Worm (Caenorhabditis elegans) whole organism, L1 larva: ENCODE measurements around the gene str-188.
A peak's percentile ranks its signal among the peaks of the same experiment; 100 is the strongest.

Source experiments
- F16B12.6 ChIP-seq: fragments of 150-350 bp; optimal IDR thresholded peaks from 2 replicates; lab custom pipeline; 2014; ENCODE audit warnings: missing biosample characterization, missing genetic modification characterization
- Y116A8C.19 ChIP-seq: sonication (generic microtip); optimal IDR thresholded peaks from 2 replicates; lab custom pipeline; 2016; ENCODE audit warnings: missing compliant biosample characterization, missing genetic modification characterization, borderline replicate concordance
- aha-1 ChIP-seq: fragments of 150-350 bp; optimal IDR thresholded peaks from 2 replicates; lab custom pipeline; 2014; ENCODE audit warnings: missing biosample characterization, missing genetic modification characterization
- alr-1 ChIP-seq: fragments of 200-800 bp; sonication (Bioruptor generic); optimal IDR thresholded peaks from 2 replicates; lab custom pipeline; 2018; ENCODE audit warnings: borderline replicate concordance, mild to moderate bottlenecking, missing genetic modification characterization, missing compliant biosample characterization
- aly-2 ChIP-seq: fragments of 150-350 bp; optimal IDR thresholded peaks from 2 replicates; lab custom pipeline; 2014; ENCODE audit warnings: missing biosample characterization, missing genetic modification characterization
- ama-1 ChIP-seq: fragments of 150-350 bp; optimal IDR thresholded peaks from 2 replicates; lab custom pipeline; 2014
- blmp-1 ChIP-seq: fragments of 150-350 bp; optimal IDR thresholded peaks from 2 replicates; lab custom pipeline; 2014; ENCODE audit warnings: missing biosample characterization, missing genetic modification characterization
- dsc-1 ChIP-seq: sonication (generic microtip); optimal IDR thresholded peaks from 2 replicates; lab custom pipeline; 2016; ENCODE audit warnings: mild to moderate bottlenecking, missing genetic modification characterization, missing compliant biosample characterization
- egl-13 ChIP-seq: sonication (generic microtip); optimal IDR thresholded peaks from 2 replicates; lab custom pipeline; 2016; ENCODE audit warnings: missing genotype, missing genetic modification reagents, missing genetic modification characterization, missing compliant biosample characterization
- elt-2 ChIP-seq: sonication (generic microtip); optimal IDR thresholded peaks from 2 replicates; lab custom pipeline; 2016; ENCODE audit warnings: missing genetic modification characterization, mild to moderate bottlenecking, inconsistent platforms, missing compliant biosample characterization, missing genetic modification reagents
- fkh-4 ChIP-seq: sonication (generic microtip); optimal IDR thresholded peaks from 2 replicates; lab custom pipeline; 2016; ENCODE audit warnings: missing compliant biosample characterization, missing genetic modification characterization, borderline replicate concordance
- fkh-8 ChIP-seq: sonication (generic microtip); optimal IDR thresholded peaks from 2 replicates; lab custom pipeline; 2016; ENCODE audit warnings: mild to moderate bottlenecking, missing genetic modification characterization, missing compliant biosample characterization
- grh-1 ChIP-seq: fragments of 200-800 bp; sonication (Bioruptor generic); IDR thresholded peaks from 2 replicates; pipeline ENCODE4 v1.3.6; 2022; ENCODE audit warnings: missing genetic modification reagents, missing genetic modification characterization, missing compliant biosample characterization
- hlh-17 ChIP-seq: fragments of 200-800 bp; sonication (Bioruptor generic); optimal IDR thresholded peaks from 2 replicates; lab custom pipeline; 2018; ENCODE audit warnings: missing genetic modification characterization, mild to moderate bottlenecking, missing compliant biosample characterization, moderate library complexity, borderline replicate concordance
- hlh-4 ChIP-seq: sonication (generic microtip); optimal IDR thresholded peaks from 2 replicates; lab custom pipeline; 2016; ENCODE audit warnings: mild to moderate bottlenecking, missing genetic modification characterization, missing compliant biosample characterization
- hpl-2 ChIP-seq: fragments of 150-350 bp; optimal IDR thresholded peaks from 2 replicates; lab custom pipeline; 2014; ENCODE audit warnings: missing biosample characterization, missing genetic modification reagents, missing genetic modification characterization
- irx-1 ChIP-seq: sonication (generic microtip); optimal IDR thresholded peaks from 2 replicates; lab custom pipeline; 2016; ENCODE audit warnings: missing genetic modification characterization, missing compliant biosample characterization
- lin-13 ChIP-seq: fragments of 150-350 bp; optimal IDR thresholded peaks from 2 replicates; lab custom pipeline; 2014; ENCODE audit warnings: missing biosample characterization, missing genetic modification reagents, missing genetic modification characterization
- lir-3 ChIP-seq: sonication (generic microtip); optimal IDR thresholded peaks from 2 replicates; lab custom pipeline; 2016; ENCODE audit warnings: mild to moderate bottlenecking, missing genetic modification characterization, moderate library complexity, missing compliant biosample characterization; ENCODE audit not compliant: poor library complexity
- lsy-2 ChIP-seq, 2 experiments: fragments of 150-350 bp; optimal IDR thresholded peaks; 2 replicates each; lab custom pipeline; 2014; ENCODE audit warnings: missing biosample characterization in 2 of 2, missing genetic modification characterization in 2 of 2
- mep-1 ChIP-seq: fragments of 150-350 bp; optimal IDR thresholded peaks from 2 replicates; lab custom pipeline; 2014; ENCODE audit warnings: missing biosample characterization, missing genetic modification characterization
- nhr-19 ChIP-seq: fragments of 200-800 bp; sonication (Bioruptor generic); conservative IDR thresholded peaks from 2 replicates; pipeline ENCODE4 v1.3.6; 2022; ENCODE audit warnings: missing genetic modification characterization, missing compliant biosample characterization
- nhr-237 ChIP-seq: fragments of 150-350 bp; optimal IDR thresholded peaks from 2 replicates; lab custom pipeline; 2014; ENCODE audit warnings: missing biosample characterization, missing genetic modification characterization
- nhr-28 ChIP-seq: fragments of 150-350 bp; optimal IDR thresholded peaks from 2 replicates; lab custom pipeline; 2014; ENCODE audit warnings: missing biosample characterization, missing genetic modification characterization
- nhr-71 ChIP-seq: sonication (generic microtip); optimal IDR thresholded peaks from 2 replicates; lab custom pipeline; 2016; ENCODE audit warnings: mild to moderate bottlenecking, missing genetic modification characterization, moderate library complexity, missing compliant biosample characterization
- nhr-76 ChIP-seq: sonication (generic microtip); optimal IDR thresholded peaks from 2 replicates; lab custom pipeline; 2017; ENCODE audit warnings: missing biosample characterization, missing genetic modification characterization
- nhr-77 ChIP-seq: fragments of 150-350 bp; optimal IDR thresholded peaks from 2 replicates; lab custom pipeline; 2014; ENCODE audit warnings: missing biosample characterization, missing genetic modification characterization
- nhr-84 ChIP-seq: sonication (generic microtip); optimal IDR thresholded peaks from 2 replicates; lab custom pipeline; 2017; ENCODE audit warnings: missing biosample characterization, missing genetic modification characterization
- skn-1 ChIP-seq: fragments of 150-350 bp; optimal IDR thresholded peaks from 2 replicates; lab custom pipeline; 2014; ENCODE audit warnings: missing biosample characterization, missing genetic modification characterization
- sox-4 ChIP-seq: sonication (generic microtip); optimal IDR thresholded peaks from 2 replicates; lab custom pipeline; 2016; ENCODE audit warnings: missing genetic modification characterization, missing compliant biosample characterization
- sup-37 ChIP-seq: fragments of 200-800 bp; sonication (Bioruptor generic); optimal IDR thresholded peaks from 2 replicates; lab custom pipeline; 2018; ENCODE audit warnings: mild to moderate bottlenecking, missing genetic modification characterization, missing compliant biosample characterization
- swsn-7 ChIP-seq: sonication (generic microtip); optimal IDR thresholded peaks from 2 replicates; lab custom pipeline; 2016; ENCODE audit warnings: missing genetic modification characterization, missing compliant biosample characterization
- tbx-2 ChIP-seq: sonication (generic microtip); optimal IDR thresholded peaks from 2 replicates; lab custom pipeline; 2016; ENCODE audit warnings: missing genetic modification characterization, missing compliant biosample characterization
- unc-130 ChIP-seq: fragments of 150-350 bp; optimal IDR thresholded peaks from 2 replicates; lab custom pipeline; 2017; ENCODE audit warnings: missing biosample characterization, missing genetic modification characterization, inconsistent platforms
- unc-86 ChIP-seq: sonication (generic microtip); optimal IDR thresholded peaks from 2 replicates; lab custom pipeline; 2016; ENCODE audit warnings: missing genetic modification characterization, missing compliant biosample characterization
- vab-15 ChIP-seq: sonication (generic microtip); optimal IDR thresholded peaks from 2 replicates; lab custom pipeline; 2017; ENCODE audit warnings: missing genotype, mild to moderate bottlenecking, missing genetic modification characterization, missing compliant biosample characterization
- xbp-1 ChIP-seq: sonication (generic microtip); optimal IDR thresholded peaks from 2 replicates; lab custom pipeline; 2016; ENCODE audit warnings: missing genetic modification characterization, missing compliant biosample characterization
- zip-4 ChIP-seq: fragments of 200-800 bp; sonication (Bioruptor generic); optimal IDR thresholded peaks from 2 replicates; lab custom pipeline; 2018; ENCODE audit warnings: mild to moderate bottlenecking, missing genetic modification characterization, moderate library complexity, missing compliant biosample characterization
- ztf-11 ChIP-seq, 2 experiments: sonication (generic microtip); optimal IDR thresholded peaks; 2 replicates each; lab custom pipeline; 2016 to 2017; ENCODE audit warnings: missing genetic modification characterization in 2 of 2, missing biosample characterization in 1 of 2, missing compliant biosample characterization in 1 of 2
- ztf-4 ChIP-seq: fragments of 150-350 bp; optimal IDR thresholded peaks from 2 replicates; lab custom pipeline; 2014; ENCODE audit warnings: missing biosample characterization, missing genetic modification characterization

Gene str-188

DNA sequence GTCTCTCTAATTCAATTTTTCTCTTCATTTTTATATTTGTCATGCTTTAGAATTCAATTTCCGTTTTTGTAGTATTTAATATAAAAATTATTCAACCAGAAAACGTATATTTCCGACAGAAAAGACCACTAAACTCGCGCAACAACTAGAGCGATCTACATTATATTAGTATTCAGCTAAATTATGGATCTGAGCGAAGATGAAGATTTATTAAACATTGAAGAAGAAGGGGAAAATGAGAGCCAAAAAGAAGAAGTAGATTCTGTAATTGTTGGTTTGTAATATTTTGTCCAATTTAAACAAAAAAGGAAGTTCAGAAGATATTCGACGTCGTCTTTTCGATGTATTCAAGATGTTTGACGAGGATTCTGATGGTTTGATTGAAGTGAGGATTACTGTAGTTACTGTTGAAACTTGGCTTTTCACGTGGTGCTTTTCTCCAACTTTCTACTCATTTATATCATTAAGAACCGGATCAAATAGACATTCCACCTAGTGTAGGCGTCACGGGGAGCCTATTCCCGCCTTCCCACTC is 17.5 kb downstream of the str-188 start, which contains the start of gene cal-7:
Gene cal-7, plus strand, starts transcription at position 184 of the 535 bp plus-strand sequence.
- TF ChIP-seq grh-1 (GFP tag; lab: Robert Waterston, UW) (no peak), zip-4 (no peak), hlh-4 (tag; lab: Kevin White, UChicago) (no peak), irx-1 (tag; lab: Kevin White, UChicago) (no peak), alr-1 (tag; lab: Kevin White, UChicago) (no peak), Y116A8C.19 (tag; lab: Kevin White, UChicago) (no peak), lsy-2 (tag; optimal IDR thresholded peaks at IDR 0.05; lab: Kevin White, UChicago) (peak in 1 of 2 experiments; percentile 24), F16B12.6 (tag; lab: Kevin White, UChicago) (no peak), nhr-237 (tag; lab: Kevin White, UChicago) (no peak), fkh-4 (tag; lab: Kevin White, UChicago) (no peak), ztf-4 (tag; lab: Kevin White, UChicago) (peak; percentile 35), nhr-19 (GFP tag; lab: Robert Waterston, UW) (no peak), mep-1 (no peak), lin-13 (GFP tag; lab: Kevin White, UChicago) (no peak), sox-4 (tag; lab: Kevin White, UChicago) (no peak), nhr-28 (no peak), unc-86 (tag; lab: Kevin White, UChicago) (no peak), nhr-84 (tag; lab: Kevin White, UChicago) (no peak), elt-2 (tag; lab: Kevin White, UChicago) (no peak), hpl-2 (no peak), hlh-17 (GFP tag; lab: Kevin White, UChicago) (no peak), ztf-11 (tag; optimal IDR thresholded peaks at IDR 0.05; lab: Kevin White, UChicago) (no peak), aly-2 (peak; percentile 10), xbp-1 (no peak), swsn-7 (tag; lab: Kevin White, UChicago) (no peak), nhr-71 (tag; lab: Kevin White, UChicago) (peak; percentile 5), ama-1 (lab: Kevin White, UChicago) (no peak), sup-37 (GFP tag; lab: Kevin White, UChicago) (no peak), egl-13 (tag; lab: Kevin White, UChicago) (peak; percentile 1), blmp-1 (tag; lab: Kevin White, UChicago) (no peak), dsc-1 (no peak), aha-1 (tag; lab: Kevin White, UChicago) (no peak), unc-130 (tag; lab: Kevin White, UChicago) (no peak), lir-3 (tag; lab: Kevin White, UChicago) (no peak), tbx-2 (tag; lab: Kevin White, UChicago) (no peak), nhr-76 (tag; lab: Kevin White, UChicago) (no peak), vab-15 (tag; lab: Kevin White, UChicago) (no peak), fkh-8 (tag; lab: Kevin White, UChicago) (peak; percentile 2), skn-1 (no peak), nhr-77 (tag; lab: Kevin White, UChicago) (no peak)
- TF ChIP-seq, all 84 proteins: peak for 6

DNA sequence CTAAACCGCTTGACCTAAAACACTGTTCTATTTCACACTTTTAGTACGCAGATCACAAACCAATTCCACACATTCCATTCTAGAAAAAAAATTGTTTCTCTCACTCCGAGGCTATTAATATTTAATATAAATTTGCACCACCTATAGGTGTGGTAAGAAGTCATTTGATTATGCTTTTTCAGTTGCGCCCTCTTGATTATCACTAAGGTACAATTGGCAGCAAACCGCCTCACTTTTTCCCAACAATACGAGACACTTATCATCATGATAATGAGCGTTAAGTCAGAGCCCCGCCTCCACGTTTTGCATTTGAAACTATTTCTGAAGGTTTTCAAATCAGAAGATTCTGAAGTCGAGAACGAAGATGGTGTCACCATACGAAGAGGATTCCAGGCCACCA is 20.8 kb downstream of the str-188 start, which contains the start of gene aqp-4:
Gene aqp-4, plus strand, starts transcription at position 270 of the 400 bp plus-strand sequence.
- TF ChIP-seq elt-2 (tag; lab: Kevin White, UChicago) (peak; percentile 26), fkh-4 (tag; lab: Kevin White, UChicago) (no peak)
- TF ChIP-seq, all 84 proteins: peak for 1
